Fruit fly (Drosophila melanogaster): ENCODE measurements around the gene Pen.

The Pen gene

dm6 chr2L:10057236-10057635, 536 bp downstream of the Pen start:
- TF ChIP-seq CG31388 (GFP tag; optimal IDR thresholded peaks at IDR 0.05) (no peak), fd3F (GFP tag; optimal IDR thresholded peaks at IDR 0.05) (peak; percentile 57), CG13894 (tag; optimal IDR thresholded peaks at IDR 0.05) (no peak), MBD-R2 (GFP tag; IDR thresholded peaks at IDR 0.05) (peak; percentile 32; the same call in 1 of the 2 replicates), zen2 (GFP tag; IDR thresholded peaks at IDR 0.05; ENCODE audit: partially characterized antibody) (no peak), bigmax (GFP tag; optimal IDR thresholded peaks at IDR 0.05) (no peak), cas (GFP tag; IDR thresholded peaks at IDR 0.05) (no peak), wor (GFP tag; IDR thresholded peaks at IDR 0.05) (peak; percentile 67), Dref (GFP tag; IDR thresholded peaks at IDR 0.05) (no peak), Hr3 (GFP tag; optimal IDR thresholded peaks at IDR 0.05) (peak; percentile 49), YL-1 (GFP tag; optimal IDR thresholded peaks at IDR 0.05) (peak; percentile 28), Drgx (GFP tag; IDR thresholded peaks at IDR 0.05) (peak; percentile 97), GATAe (GFP tag; conservative IDR thresholded peaks at IDR 0.05) (no peak), Hmr (GFP tag; optimal IDR thresholded peaks at IDR 0.05) (peak; percentile 18), gro (GFP tag; optimal IDR thresholded peaks at IDR 0.05) (no peak), CG16779 (GFP tag; IDR thresholded peaks at IDR 0.05) (no peak), ato (GFP tag; IDR thresholded peaks at IDR 0.05; ENCODE audit: partially characterized antibody) (no peak), CG3995 (GFP tag; optimal IDR thresholded peaks at IDR 0.05) (no peak), HLH3B (GFP tag; IDR thresholded peaks at IDR 0.05) (peak; percentile 85), CG4707 (GFP tag; optimal IDR thresholded peaks at IDR 0.05) (no peak), nmo (GFP tag; optimal IDR thresholded peaks at IDR 0.05) (peak; percentile 86), pzg (GFP tag; optimal IDR thresholded peaks at IDR 0.05) (no peak), CG13287 (GFP tag; IDR thresholded peaks at IDR 0.05; ENCODE audit: partially characterized antibody) (no peak), crc (GFP tag; optimal IDR thresholded peaks at IDR 0.05) (peak; percentile 51), sug (tag; optimal IDR thresholded peaks at IDR 0.05) (no peak), CG15601 (tag; optimal IDR thresholded peaks at IDR 0.05) (peak; percentile 22), D19A (tag; optimal IDR thresholded peaks at IDR 0.05) (peak; percentile 43), nerfin-2 (GFP tag; IDR thresholded peaks at IDR 0.05; ENCODE audit: partially characterized antibody) (no peak), CG14014 (GFP tag; IDR thresholded peaks at IDR 0.05) (peak; percentile 66), sisA (GFP tag; IDR thresholded peaks at IDR 0.05) (peak; percentile 80), sens-2 (GFP tag; IDR thresholded peaks at IDR 0.05) (peak; percentile 76), CG1792 (GFP tag; optimal IDR thresholded peaks at IDR 0.05) (peak; percentile 35), CG14050 (GFP tag; IDR thresholded peaks at IDR 0.05) (peak; percentile 64; the same call in 2 of the 3 replicates), Taf1 (GFP tag; IDR thresholded peaks at IDR 0.05) (no peak), CG30431 (GFP tag; optimal IDR thresholded peaks at IDR 0.05) (peak; percentile 85), Six4 (GFP tag; optimal IDR thresholded peaks at IDR 0.05) (peak; percentile 69), Asciz (GFP tag; optimal IDR thresholded peaks at IDR 0.05) (peak; percentile 23), TFAM (GFP tag; optimal IDR thresholded peaks at IDR 0.05) (peak; percentile 1), CG6689 (GFP tag; IDR thresholded peaks at IDR 0.05) (peak; percentile 89), CG8478 (optimal IDR thresholded peaks at IDR 0.05) (no peak), CG10267 (tag; optimal IDR thresholded peaks at IDR 0.05) (peak; percentile 64), Ravus (GFP tag; IDR thresholded peaks at IDR 0.05) (peak; percentile 16; the same call in 1 of the 2 replicates), shn (GFP tag; optimal IDR thresholded peaks at IDR 0.05) (peak; percentile 65), wek (GFP tag; optimal IDR thresholded peaks at IDR 0.05) (no peak), so (GFP tag; IDR thresholded peaks at IDR 0.05) (0 out of 3 replicates have a peak, but pooled peaks have one; percentile 30), grn (GFP tag; optimal IDR thresholded peaks at IDR 0.05) (no peak), CG14667 (GFP tag; IDR thresholded peaks at IDR 0.05) (peak; percentile 80), Dll (GFP tag; IDR thresholded peaks at IDR 0.05; ENCODE audit: partially characterized antibody) (no peak), gce (GFP tag; IDR thresholded peaks at IDR 0.05) (peak; percentile 77; the same call in 2 of the 3 replicates), CG4617 (GFP tag; optimal IDR thresholded peaks at IDR 0.05; ENCODE audit: borderline replicate concordance) (peak; percentile 21), CG1529 (GFP tag; optimal IDR thresholded peaks at IDR 0.05) (peak; percentile 43), ac (GFP tag; optimal IDR thresholded peaks at IDR 0.05) (peak; percentile 19)
